Fruit fly (Drosophila melanogaster): ENCODE measurements around the gene CG1504.

DNA sequence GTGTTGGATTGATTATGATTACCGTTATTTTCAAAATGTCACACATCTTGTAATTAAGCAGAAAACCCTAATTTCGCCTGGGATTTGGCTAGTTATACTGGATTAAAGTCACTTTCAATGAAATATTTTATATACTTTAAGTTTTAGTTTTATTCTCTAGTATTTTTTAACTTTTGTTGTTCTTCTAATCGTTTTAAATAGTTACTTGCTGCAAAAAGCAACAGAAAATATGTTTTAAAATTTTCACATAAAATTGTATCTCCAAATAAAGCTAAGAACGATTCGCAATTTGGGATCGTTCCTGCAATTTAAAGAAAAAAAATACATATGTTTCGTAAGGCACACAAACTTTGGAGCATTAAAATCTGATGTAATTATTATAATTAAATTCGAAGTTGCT lies 60.5 kb downstream of the CG1504 start, which contains the start of gene Inx6:
- TF ChIP-seq spab (GFP tag; optimal IDR thresholded peaks at IDR 0.05) (no peak), OdsH (GFP tag; optimal IDR thresholded peaks at IDR 0.05) (no peak), Sox102F (GFP tag; optimal IDR thresholded peaks at IDR 0.05) (no peak), lz (GFP tag; optimal IDR thresholded peaks at IDR 0.05) (no peak), salr (GFP tag; optimal IDR thresholded peaks at IDR 0.05) (no peak)
